Fruit fly (Drosophila melanogaster) whole organism, embryonic: ENCODE data around the gene CG43658.

ENCODE experiments used
- CG1024 ChIP-seq: fragments of 200-800 bp; sonication (Bioruptor generic); IDR thresholded peaks from 2 replicates; pipeline ENCODE4 v1.3.6; 2022; ENCODE audit warnings: missing biosample characterization, missing genetic modification characterization
- CG11085 ChIP-seq: fragments of 200-800 bp; sonication (Bioruptor generic); IDR thresholded peaks from 2 replicates; pipeline ENCODE4 v1.3.6; 2022; ENCODE audit warnings: missing biosample characterization, missing genetic modification characterization
- CG11247 ChIP-seq: fragments of 200-800 bp; sonication (Bioruptor generic); IDR thresholded peaks from 2 replicates; pipeline ENCODE4 v1.3.6; 2022; ENCODE audit warnings: missing biosample characterization, missing genetic modification characterization
- CG11695 ChIP-seq: fragments of 200-800 bp; sonication (Bioruptor generic); IDR thresholded peaks from 3 replicates; pipeline ENCODE4 v1.3.6; 2022; ENCODE audit warnings: missing biosample characterization, missing genetic modification characterization
- CG13123 ChIP-seq: fragments of 200-800 bp; sonication (Bioruptor generic); optimal IDR thresholded peaks from 2 replicates; lab custom pipeline; 2016; ENCODE audit warnings: missing biosample characterization, missing genetic modification characterization
- CG15269 ChIP-seq: fragments of 200-800 bp; sonication (Bioruptor generic); optimal IDR thresholded peaks from 2 replicates; lab custom pipeline; 2018; ENCODE audit warnings: missing biosample characterization, mild to moderate bottlenecking, missing genetic modification characterization, moderate library complexity
- CG1603 ChIP-seq: fragments of 200-800 bp; sonication (Bioruptor generic); optimal IDR thresholded peaks from 2 replicates; lab custom pipeline; 2019; ENCODE audit warnings: missing biosample characterization, mild to moderate bottlenecking, missing genetic modification characterization, moderate library complexity
- CG16813 ChIP-seq: fragments of 200-800 bp; sonication (Bioruptor generic); IDR thresholded peaks from 3 replicates; pipeline ENCODE4 v1.3.6; 2022; ENCODE audit warnings: missing biosample characterization, missing genetic modification characterization; ENCODE audit not compliant: partially characterized antibody
- CG17361 ChIP-seq: fragments of 200-800 bp; sonication (Bioruptor generic); IDR thresholded peaks from 3 replicates; pipeline ENCODE4 v1.3.6; 2022; ENCODE audit warnings: missing biosample characterization, missing genetic modification characterization
- CG17829 ChIP-seq: fragments of 200-800 bp; optimal IDR thresholded peaks from 2 replicates; lab custom pipeline; 2019; ENCODE audit warnings: missing biosample characterization, mild to moderate bottlenecking, missing genetic modification characterization, moderate library complexity
- CG18011 ChIP-seq: fragments of 200-800 bp; sonication (Bioruptor generic); optimal IDR thresholded peaks from 2 replicates; lab custom pipeline; 2017; ENCODE audit warnings: missing biosample characterization, missing genetic modification characterization, mild to moderate bottlenecking, moderate library complexity, missing genotype
- CG1832 ChIP-seq: fragments of 200-800 bp; sonication (Bioruptor generic); optimal IDR thresholded peaks from 2 replicates; lab custom pipeline; 2017; ENCODE audit warnings: missing biosample characterization, mild to moderate bottlenecking, missing genetic modification characterization, inconsistent platforms
- CG2199 ChIP-seq: fragments of 200-800 bp; sonication (Bioruptor generic); IDR thresholded peaks from 3 replicates; pipeline ENCODE4 v1.3.6; 2022; ENCODE audit warnings: missing biosample characterization, missing genetic modification characterization
- CG2875 ChIP-seq: fragments of 200-800 bp; sonication (Bioruptor generic); optimal IDR thresholded peaks from 2 replicates; lab custom pipeline; 2017; ENCODE audit warnings: missing biosample characterization, mild to moderate bottlenecking, missing genetic modification characterization, missing genetic modification reagents
- CG3281 ChIP-seq: fragments of 200-800 bp; sonication (Bioruptor generic); optimal IDR thresholded peaks from 3 replicates; lab custom pipeline; 2017; ENCODE audit warnings: missing biosample characterization, mild to moderate bottlenecking, missing genetic modification characterization
- CG6765 ChIP-seq: fragments of 200-800 bp; sonication (Bioruptor generic); optimal IDR thresholded peaks from 3 replicates; lab custom pipeline; 2017; ENCODE audit warnings: missing biosample characterization, mild to moderate bottlenecking, missing genetic modification characterization
- CG8388 ChIP-seq: fragments of 200-800 bp; sonication (Bioruptor generic); optimal IDR thresholded peaks from 2 replicates; lab custom pipeline; 2019; ENCODE audit warnings: missing biosample characterization, mild to moderate bottlenecking, missing genetic modification characterization, moderate library complexity
- CG8924 ChIP-seq: fragments of 200-800 bp; optimal IDR thresholded peaks from 3 replicates; lab custom pipeline; 2019; ENCODE audit warnings: missing biosample characterization, mild to moderate bottlenecking, missing genetic modification characterization, moderate library complexity
- CG9876 ChIP-seq: fragments of 200-800 bp; sonication (Bioruptor generic); optimal IDR thresholded peaks from 2 replicates; lab custom pipeline; 2016; ENCODE audit warnings: missing biosample characterization, missing genetic modification characterization
- Dip2 ChIP-seq: fragments of 200-800 bp; sonication (Bioruptor generic); IDR thresholded peaks from 2 replicates; pipeline ENCODE4 v1.3.6; 2022; ENCODE audit warnings: missing biosample characterization, missing genetic modification characterization
- E2f1 ChIP-seq: fragments of 200-800 bp; sonication (Bioruptor generic); IDR thresholded peaks from 2 replicates; pipeline ENCODE4 v1.3.6; 2022; ENCODE audit warnings: missing biosample characterization, missing genetic modification characterization
- Elba2 ChIP-seq: fragments of 200-800 bp; sonication (Bioruptor generic); optimal IDR thresholded peaks from 3 replicates; lab custom pipeline; 2016; ENCODE audit warnings: missing biosample characterization, missing genetic modification characterization
- Jarid2 ChIP-seq: fragments of 200-800 bp; sonication (Bioruptor generic); optimal IDR thresholded peaks from 3 replicates; lab custom pipeline; 2017; ENCODE audit warnings: mild to moderate bottlenecking, missing biosample characterization, missing genetic modification reagents, missing genetic modification characterization
- Optix ChIP-seq: fragments of 200-800 bp; sonication (Bioruptor generic); IDR thresholded peaks from 3 replicates; pipeline ENCODE4 v1.3.6; 2022; ENCODE audit warnings: missing biosample characterization, missing genetic modification characterization
- Sox102F ChIP-seq: fragments of 200-800 bp; sonication (Bioruptor generic); optimal IDR thresholded peaks from 2 replicates; lab custom pipeline; 2018; ENCODE audit warnings: missing biosample characterization, mild to moderate bottlenecking, missing genetic modification characterization, moderate library complexity
- Stat92E ChIP-seq, 3 experiments: fragments of >200 bp in 2 of 3; fragments of 200-800 bp in 1 of 3; sonication (Bioruptor generic) in 1 of 3; optimal IDR thresholded peaks; 2 replicates each; lab custom pipeline; 2017 to 2019; ENCODE audit warnings: missing biosample characterization in 3 of 3, missing genetic modification characterization in 3 of 3, mild to moderate bottlenecking in 1 of 3, moderate library complexity in 1 of 3
- al ChIP-seq: fragments of 200-800 bp; sonication (Bioruptor generic); IDR thresholded peaks from 2 replicates; pipeline ENCODE4 v1.3.6; 2022; ENCODE audit warnings: missing biosample characterization, missing genetic modification characterization
- ara ChIP-seq: fragments of 200-800 bp; sonication (Bioruptor generic); IDR thresholded peaks from 2 replicates; pipeline ENCODE4 v1.3.6; 2022; ENCODE audit warnings: missing biosample characterization, missing genetic modification characterization
- bbx ChIP-seq: fragments of 200-800 bp; sonication (Bioruptor generic); IDR thresholded peaks from 2 replicates; pipeline ENCODE4 v1.3.6; 2022; ENCODE audit warnings: missing biosample characterization, missing genetic modification characterization; ENCODE audit not compliant: partially characterized antibody
- caup ChIP-seq: fragments of 200-800 bp; sonication (Bioruptor generic); optimal IDR thresholded peaks from 3 replicates; lab custom pipeline; 2017; ENCODE audit warnings: missing biosample characterization, mild to moderate bottlenecking, missing genetic modification characterization, moderate library complexity; ENCODE audit not compliant: severe bottlenecking
- da ChIP-seq: fragments of 200-800 bp; sonication (Bioruptor generic); optimal IDR thresholded peaks from 2 replicates; lab custom pipeline; 2016; ENCODE audit warnings: missing biosample characterization, missing genetic modification characterization
- dati ChIP-seq: fragments of 200-800 bp; sonication (Bioruptor generic); IDR thresholded peaks from 2 replicates; pipeline ENCODE4 v1.3.6; 2022; ENCODE audit warnings: missing biosample characterization, missing genetic modification characterization
- dmrt11E ChIP-seq: fragments of 200-800 bp; sonication (Bioruptor generic); optimal IDR thresholded peaks from 3 replicates; lab custom pipeline; 2018; ENCODE audit warnings: missing biosample characterization, mild to moderate bottlenecking, missing genetic modification characterization, moderate library complexity
- dmrt99B ChIP-seq: fragments of 200-800 bp; sonication (Bioruptor generic); optimal IDR thresholded peaks from 2 replicates; lab custom pipeline; 2018; ENCODE audit warnings: missing biosample characterization, mild to moderate bottlenecking, missing genetic modification characterization, moderate library complexity
- emc ChIP-seq: fragments of 200-800 bp; sonication (Bioruptor generic); optimal IDR thresholded peaks from 2 replicates; lab custom pipeline; 2016; ENCODE audit warnings: missing biosample characterization, missing genetic modification characterization
- exex ChIP-seq: fragments of 200-800 bp; sonication (Bioruptor generic); optimal IDR thresholded peaks from 4 replicates; lab custom pipeline; 2018; ENCODE audit warnings: missing biosample characterization, mild to moderate bottlenecking, missing genetic modification characterization, moderate library complexity
- h ChIP-seq: fragments of >200 bp; optimal IDR thresholded peaks from 2 replicates; lab custom pipeline; 2017
- ken ChIP-seq: fragments of 200-800 bp; sonication (Bioruptor generic); IDR thresholded peaks from 3 replicates; pipeline ENCODE4 v1.3.6; 2022; ENCODE audit warnings: missing biosample characterization, missing genetic modification characterization
- knrl ChIP-seq: fragments of 200-800 bp; sonication (Bioruptor generic); IDR thresholded peaks from 3 replicates; pipeline ENCODE4 v1.3.6; 2022; ENCODE audit warnings: missing biosample characterization, missing genetic modification characterization; ENCODE audit not compliant: partially characterized antibody
- mam ChIP-seq: fragments of 200-800 bp; sonication (Bioruptor generic); optimal IDR thresholded peaks from 3 replicates; lab custom pipeline; 2016; ENCODE audit warnings: missing biosample characterization, missing genetic modification characterization
- row ChIP-seq: fragments of 200-800 bp; sonication (Bioruptor generic); IDR thresholded peaks from 3 replicates; pipeline ENCODE4 v1.3.6; 2022; ENCODE audit warnings: missing biosample characterization, missing genetic modification characterization
- sima ChIP-seq: fragments of 200-800 bp; sonication (Bioruptor generic); optimal IDR thresholded peaks from 2 replicates; lab custom pipeline; 2016; ENCODE audit warnings: missing biosample characterization, missing genetic modification characterization
- sna ChIP-seq: fragments of 200-800 bp; sonication (Bioruptor generic); IDR thresholded peaks from 2 replicates; pipeline ENCODE4 v1.3.6; 2022; ENCODE audit warnings: missing biosample characterization, missing genetic modification characterization; ENCODE audit not compliant: partially characterized antibody
- so ChIP-seq: fragments of 200-800 bp; sonication (Bioruptor generic); IDR thresholded peaks from 3 replicates; pipeline ENCODE4 v1.3.6; 2022; ENCODE audit warnings: missing biosample characterization, missing genetic modification characterization
- sqz ChIP-seq: fragments of 200-800 bp; sonication (Bioruptor generic); optimal IDR thresholded peaks from 3 replicates; lab custom pipeline; 2018; ENCODE audit warnings: missing biosample characterization, mild to moderate bottlenecking, missing genetic modification characterization
- tgo ChIP-seq: fragments of 200-800 bp; sonication (Bioruptor generic); IDR thresholded peaks from 3 replicates; pipeline ENCODE4 v1.3.6; 2022; ENCODE audit warnings: missing biosample characterization, missing genetic modification characterization
- twi ChIP-seq: fragments of 200-800 bp; optimal IDR thresholded peaks from 2 replicates; lab custom pipeline; 2019; ENCODE audit warnings: missing biosample characterization, mild to moderate bottlenecking, missing genetic modification characterization, moderate library complexity
- wdn ChIP-seq: fragments of 200-800 bp; sonication (Bioruptor generic); IDR thresholded peaks from 2 replicates; pipeline ENCODE4 v1.3.6; 2022; ENCODE audit warnings: missing biosample characterization, missing genetic modification characterization
- zen ChIP-seq: fragments of 200-800 bp; sonication (Bioruptor generic); optimal IDR thresholded peaks from 3 replicates; lab custom pipeline; 2018; ENCODE audit warnings: missing biosample characterization, mild to moderate bottlenecking, missing genetic modification characterization, moderate library complexity
- zf30C ChIP-seq: fragments of 200-800 bp; sonication (Bioruptor generic); optimal IDR thresholded peaks from 3 replicates; lab custom pipeline; 2018; ENCODE audit warnings: missing biosample characterization, mild to moderate bottlenecking, missing genetic modification characterization

CG43658 gene

DNA sequence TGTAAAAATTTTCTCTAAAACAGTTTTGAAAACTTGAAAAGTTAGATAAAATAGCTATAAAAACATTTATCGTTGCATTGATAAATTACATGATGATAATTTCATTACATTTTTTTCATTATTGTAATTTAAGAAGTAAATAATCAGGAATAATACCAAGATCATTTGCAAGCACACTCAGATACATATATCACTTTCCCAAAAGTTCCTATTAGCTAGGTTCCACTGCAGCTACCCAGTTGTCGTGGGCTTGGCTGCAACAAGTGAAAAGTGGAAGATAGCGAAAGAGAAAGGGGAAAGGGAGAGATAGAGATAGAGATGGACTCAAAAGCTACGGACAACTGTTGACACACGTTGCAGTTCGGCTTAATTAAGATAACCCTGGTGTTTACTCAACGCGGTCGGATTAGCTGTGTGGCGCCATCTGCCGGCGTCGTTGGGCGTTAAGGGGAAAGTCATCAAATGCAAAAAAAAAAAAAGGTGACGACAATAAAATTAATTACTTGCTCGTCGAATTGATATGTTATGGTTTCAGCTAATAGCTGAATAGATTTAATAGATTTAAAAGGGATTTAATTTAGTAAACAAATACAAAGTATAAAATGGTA lies 79.2 kb downstream of the CG43658 start (continued):
- 0 out of 3 replicates have a peak, but pooled peaks have one; percentile 18 for TF ChIP-seq CG17361 (GFP tag; lab: Robert Waterston, UW)
- TF ChIP-seq CG9876 (GFP tag; lab: Kevin White, UChicago), result no peak
- peak; percentile 44 for TF ChIP-seq Sox102F (GFP tag; lab: Kevin White, UChicago)
- TF ChIP-seq CG17829, result no peak
- TF ChIP-seq Optix (GFP tag; lab: Robert Waterston, UW), result no peak
- no peak for TF ChIP-seq caup
- TF ChIP-seq so, result no peak
- no peak for TF ChIP-seq exex (tag; lab: Kevin White, UChicago)
- no peak for TF ChIP-seq mam (GFP tag; lab: Kevin White, UChicago)
- TF ChIP-seq CG16813 (GFP tag; lab: Robert Waterston, UW), result no peak
- TF ChIP-seq sima (GFP tag; lab: Kevin White, UChicago), result no peak
- TF ChIP-seq CG11695 (GFP tag; lab: Robert Waterston, UW), result no peak
- TF ChIP-seq wdn (GFP tag; lab: Robert Waterston, UW), result no peak
- TF ChIP-seq Dip2 (GFP tag; lab: Robert Waterston, UW), result no peak
- peak; percentile 26 for TF ChIP-seq CG8388 (GFP tag; lab: Kevin White, UChicago)
- no peak for TF ChIP-seq CG1832 (GFP tag; lab: Kevin White, UChicago)
- TF ChIP-seq da, result no peak
- TF ChIP-seq CG11085 (GFP tag; lab: Robert Waterston, UW), result no peak
- no peak for TF ChIP-seq dati (GFP tag; lab: Robert Waterston, UW)
- TF ChIP-seq CG1024 (GFP tag; lab: Robert Waterston, UW), result no peak
- no peak for TF ChIP-seq tgo (GFP tag; lab: Robert Waterston, UW)
- peak; percentile 26 for TF ChIP-seq dmrt99B (tag; lab: Kevin White, UChicago)
- TF ChIP-seq ara (GFP tag; lab: Robert Waterston, UW), result no peak
- no peak for TF ChIP-seq CG15269 (tag; lab: Kevin White, UChicago)
- TF ChIP-seq zen (tag; lab: Kevin White, UChicago), result no peak
- TF ChIP-seq Elba2 (GFP tag; lab: Kevin White, UChicago), result no peak
- TF ChIP-seq sqz (GFP tag; lab: Kevin White, UChicago), result no peak
- TF ChIP-seq bbx (GFP tag; lab: Robert Waterston, UW), result no peak
- TF ChIP-seq CG13123 (GFP tag; lab: Kevin White, UChicago), result no peak
- TF ChIP-seq knrl, result no peak
- TF ChIP-seq sna (GFP tag; lab: Robert Waterston, UW), result no peak
- TF ChIP-seq CG3281 (GFP tag; lab: Kevin White, UChicago), result no peak
- peak; percentile 24; the same call in 2 of the 3 replicates for TF ChIP-seq row (GFP tag; lab: Robert Waterston, UW)
- no peak for TF ChIP-seq zf30C (GFP tag; lab: Kevin White, UChicago)
- TF ChIP-seq dmrt11E (tag; lab: Kevin White, UChicago), result peak; percentile 8
- TF ChIP-seq al (GFP tag; lab: Robert Waterston, UW), result no peak
- no peak for TF ChIP-seq Jarid2 (GFP tag; lab: Kevin White, UChicago)
- no peak for TF ChIP-seq CG11247 (GFP tag; lab: Robert Waterston, UW)
- TF ChIP-seq CG2875 (GFP tag; lab: Kevin White, UChicago), result peak; percentile 26
- no peak for TF ChIP-seq Stat92E (GFP tag; optimal IDR thresholded peaks at IDR 0.05; lab: Kevin White, UChicago)
- TF ChIP-seq CG1603 (tag; lab: Kevin White, UChicago), result peak; percentile 7
- TF ChIP-seq CG8924 (tag; lab: Kevin White, UChicago), result peak; percentile 3
- TF ChIP-seq twi (tag; lab: Kevin White, UChicago), result no peak
- TF ChIP-seq CG6765 (GFP tag; lab: Kevin White, UChicago), result no peak
- no peak for TF ChIP-seq E2f1 (GFP tag; lab: Robert Waterston, UW)
- no peak for TF ChIP-seq h (lab: Kevin White, UChicago)
- no peak for TF ChIP-seq emc
- TF ChIP-seq CG2199, result 0 out of 3 replicates have a peak, but pooled peaks have one; percentile 20
- TF ChIP-seq ken, result 0 out of 3 replicates have a peak, but pooled peaks have one; percentile 34
- no peak for TF ChIP-seq CG18011
